Fruit fly (Drosophila melanogaster): ENCODE data around the gene CG4239.

CG4239 gene

dm6 chrX:16391397-16391796 lies 6.3 kb downstream of the CG4239 start, which contains the start of the genes TH1 and mei-41 (continued):
- TF ChIP-seq CG10267 (tag; optimal IDR thresholded peaks at IDR 0.05) (peak; percentile 89), Bteb2 (GFP tag; optimal IDR thresholded peaks at IDR 0.05) (peak; percentile 12), CG3407 (GFP tag; optimal IDR thresholded peaks at IDR 0.05) (peak; percentile 74), CG12104 (GFP tag; optimal IDR thresholded peaks at IDR 0.05) (peak; percentile 81), otp (GFP tag; IDR thresholded peaks at IDR 0.05) (peak; percentile 92), E2f2 (GFP tag; IDR thresholded peaks at IDR 0.05) (peak; percentile 76), nom (GFP tag; optimal IDR thresholded peaks at IDR 0.05) (no peak), CG1529 (GFP tag; optimal IDR thresholded peaks at IDR 0.05) (no peak), CG31441 (GFP tag; IDR thresholded peaks at IDR 0.05) (no peak; the same call in none of the 2 replicates), CG31365 (tag; optimal IDR thresholded peaks at IDR 0.05) (no peak), H15 (GFP tag; IDR thresholded peaks at IDR 0.05) (peak; percentile 93), CG3065 (GFP tag; optimal IDR thresholded peaks at IDR 0.05) (peak; percentile 74), rib (GFP tag; IDR thresholded peaks at IDR 0.05) (peak; percentile 89), CG14710 (tag; optimal IDR thresholded peaks at IDR 0.05) (peak; percentile 94), tgo (GFP tag; IDR thresholded peaks at IDR 0.05) (peak; percentile 95), CG6683 (GFP tag; optimal IDR thresholded peaks at IDR 0.05) (peak; percentile 54), Oli (tag; optimal IDR thresholded peaks at IDR 0.05) (peak; percentile 88), Usf (GFP tag; optimal IDR thresholded peaks at IDR 0.05) (peak; percentile 86), ken (GFP tag; IDR thresholded peaks at IDR 0.05) (peak; percentile 96), ind (GFP tag; optimal IDR thresholded peaks at IDR 0.05) (peak; percentile 85), CG8290 (GFP tag; optimal IDR thresholded peaks at IDR 0.05) (peak; percentile 80), CG8290 (tag; optimal IDR thresholded peaks at IDR 0.05) (peak in 1 of 2 experiments; percentile 38), HLH4C (GFP tag; IDR thresholded peaks at IDR 0.05; ENCODE audit: partially characterized antibody) (peak; percentile 43; the same call in 1 of the 3 replicates), MESR4 (GFP tag; optimal IDR thresholded peaks at IDR 0.05) (no peak), cato (GFP tag; optimal IDR thresholded peaks at IDR 0.05; ENCODE audit: borderline replicate concordance) (peak; percentile 74), gcm (GFP tag; optimal IDR thresholded peaks at IDR 0.05) (no peak), unpg (GFP tag; optimal IDR thresholded peaks at IDR 0.05) (no peak), CG7357 (GFP tag; IDR thresholded peaks at IDR 0.05) (peak; percentile 100), Optix (GFP tag; IDR thresholded peaks at IDR 0.05) (peak; percentile 90), tup (GFP tag; optimal IDR thresholded peaks at IDR 0.05) (peak; percentile 81), stwl (tag; optimal IDR thresholded peaks at IDR 0.05) (peak; percentile 74), trh (GFP tag; optimal IDR thresholded peaks at IDR 0.05) (peak; percentile 72), kay (GFP tag; optimal IDR thresholded peaks at IDR 0.05) (peak; percentile 76), CG10366 (GFP tag; IDR thresholded peaks at IDR 0.05) (peak; percentile 91), CG8388 (GFP tag; optimal IDR thresholded peaks at IDR 0.05) (peak; percentile 84), cas (GFP tag; IDR thresholded peaks at IDR 0.05) (peak; percentile 90), HLH54F (GFP tag; optimal IDR thresholded peaks at IDR 0.05) (peak; percentile 66), Poxn (GFP tag; IDR thresholded peaks at IDR 0.05) (peak; percentile 56; the same call in 1 of the 2 replicates), Deaf1 (tag; optimal IDR thresholded peaks at IDR 0.05) (no peak), CG10147 (GFP tag; optimal IDR thresholded peaks at IDR 0.05) (no peak), bab2 (GFP tag; optimal IDR thresholded peaks at IDR 0.05) (peak; percentile 60), CG34224 (GFP tag; IDR thresholded peaks at IDR 0.05; ENCODE audit: partially characterized antibody) (no peak), chif (GFP tag; optimal IDR thresholded peaks at IDR 0.05) (peak in 1 of 2 experiments; percentile 52), Dip3 (GFP tag; optimal IDR thresholded peaks at IDR 0.05) (peak; percentile 66), Ssrp (tag; optimal IDR thresholded peaks at IDR 0.05) (peak; percentile 93), CG30020 (tag; optimal IDR thresholded peaks at IDR 0.05) (peak; percentile 97), sima (GFP tag; optimal IDR thresholded peaks at IDR 0.05) (no peak), chinmo (GFP tag; IDR thresholded peaks at IDR 0.05; ENCODE audit: partially characterized antibody) (0 out of 4 replicates have a peak, but pooled peaks have one; percentile 13), ATbp (GFP tag; optimal IDR thresholded peaks at IDR 0.05) (peak; percentile 72), CG17829 (tag; optimal IDR thresholded peaks at IDR 0.05) (peak; percentile 92), slbo (GFP tag; IDR thresholded peaks at IDR 0.05) (peak; percentile 97)

Data from whole organism, embryonic.